Fruit fly (Drosophila melanogaster) whole organism, embryonic: ENCODE results near the gene CG13894.

Experiments used
- Aef1 ChIP-seq: fragments of 200-800 bp; sonication (Bioruptor generic); IDR thresholded peaks from 3 replicates; pipeline ENCODE4 v1.3.6; 2022; ENCODE audit warnings: missing biosample characterization, missing genetic modification characterization
- Atf-2 ChIP-seq: fragments of 200-800 bp; sonication (Bioruptor generic); optimal IDR thresholded peaks from 2 replicates; lab custom pipeline; 2016; ENCODE audit warnings: missing biosample characterization, missing genetic modification characterization
- BEAF-32 ChIP-seq: fragments of 200-800 bp; sonication (Bioruptor generic); optimal IDR thresholded peaks from 3 replicates; lab custom pipeline; 2017; ENCODE audit warnings: missing biosample characterization, missing genetic modification characterization, mild to moderate bottlenecking, moderate library complexity, missing genetic modification reagents
- CG10321 ChIP-seq: fragments of 200-800 bp; sonication (Bioruptor generic); IDR thresholded peaks from 2 replicates; pipeline ENCODE4 v1.3.6; 2022; ENCODE audit warnings: missing biosample characterization, missing genetic modification characterization
- CG10431 ChIP-seq: fragments of 200-800 bp; sonication (Bioruptor generic); optimal IDR thresholded peaks from 3 replicates; lab custom pipeline; 2018; ENCODE audit warnings: missing biosample characterization, mild to moderate bottlenecking, missing genetic modification characterization
- CG10565 ChIP-seq: fragments of 200-800 bp; sonication (Bioruptor generic); optimal IDR thresholded peaks from 3 replicates; lab custom pipeline; 2016; ENCODE audit warnings: missing biosample characterization, mild to moderate bottlenecking, missing genetic modification characterization
- CG11696 ChIP-seq: fragments of 200-800 bp; sonication (Bioruptor generic); IDR thresholded peaks from 2 replicates; pipeline ENCODE4 v1.3.6; 2022; ENCODE audit warnings: missing biosample characterization, missing genetic modification characterization
- CG12942 ChIP-seq: fragments of 200-800 bp; sonication (Bioruptor generic); optimal IDR thresholded peaks from 3 replicates; lab custom pipeline; 2016; ENCODE audit warnings: missing biosample characterization, missing genetic modification characterization
- CG13775 ChIP-seq: fragments of 200-800 bp; sonication (Bioruptor generic); optimal IDR thresholded peaks from 3 replicates; lab custom pipeline; 2017; ENCODE audit warnings: missing biosample characterization, mild to moderate bottlenecking, missing genetic modification characterization
- CG13894 ChIP-seq: fragments of 200-800 bp; sonication (Bioruptor generic); optimal IDR thresholded peaks from 3 replicates; lab custom pipeline; 2018; ENCODE audit warnings: missing biosample characterization, mild to moderate bottlenecking, missing genetic modification characterization, moderate library complexity
- CG17361 ChIP-seq: fragments of 200-800 bp; sonication (Bioruptor generic); IDR thresholded peaks from 3 replicates; pipeline ENCODE4 v1.3.6; 2022; ENCODE audit warnings: missing biosample characterization, missing genetic modification characterization
- CG17829 ChIP-seq: fragments of 200-800 bp; optimal IDR thresholded peaks from 2 replicates; lab custom pipeline; 2019; ENCODE audit warnings: missing biosample characterization, mild to moderate bottlenecking, missing genetic modification characterization, moderate library complexity
- CG2889 ChIP-seq: fragments of 200-800 bp; sonication (Bioruptor generic); IDR thresholded peaks from 3 replicates; pipeline ENCODE4 v1.3.6; 2022; ENCODE audit warnings: missing biosample characterization, missing genetic modification characterization
- CG7745 ChIP-seq: fragments of 200-800 bp; sonication (Bioruptor generic); optimal IDR thresholded peaks from 2 replicates; lab custom pipeline; 2018; ENCODE audit warnings: missing biosample characterization, mild to moderate bottlenecking, missing genetic modification characterization, moderate library complexity
- CG7839 ChIP-seq: fragments of 200-800 bp; sonication (Bioruptor generic); optimal IDR thresholded peaks from 3 replicates; lab custom pipeline; 2018; ENCODE audit warnings: missing biosample characterization, mild to moderate bottlenecking, missing genetic modification characterization, moderate library complexity
- CG8089 ChIP-seq: fragments of 200-800 bp; sonication (Bioruptor generic); optimal IDR thresholded peaks from 3 replicates; lab custom pipeline; 2016; ENCODE audit warnings: missing biosample characterization, missing genetic modification characterization
- CG9932 ChIP-seq: fragments of 200-800 bp; sonication (Bioruptor generic); IDR thresholded peaks from 2 replicates; pipeline ENCODE4 v1.3.6; 2022; ENCODE audit warnings: missing biosample characterization, missing genetic modification characterization
- Chrac-16 ChIP-seq: fragments of 200-800 bp; sonication (Bioruptor generic); optimal IDR thresholded peaks from 3 replicates; lab custom pipeline; 2016; ENCODE audit warnings: missing biosample characterization, missing genetic modification characterization
- Dek ChIP-seq: fragments of 200-800 bp; sonication (Bioruptor generic); optimal IDR thresholded peaks from 3 replicates; lab custom pipeline; 2019; ENCODE audit warnings: missing biosample characterization, mild to moderate bottlenecking, missing genetic modification characterization, moderate library complexity
- Elba2 ChIP-seq: fragments of 200-800 bp; sonication (Bioruptor generic); optimal IDR thresholded peaks from 3 replicates; lab custom pipeline; 2016; ENCODE audit warnings: missing biosample characterization, missing genetic modification characterization
- H15 ChIP-seq: fragments of 200-800 bp; sonication (Bioruptor generic); IDR thresholded peaks from 3 replicates; pipeline ENCODE4 v1.3.6; 2022; ENCODE audit warnings: missing biosample characterization, missing genetic modification characterization
- Kr ChIP-seq: fragments of 200-800 bp; sonication (Bioruptor generic); optimal IDR thresholded peaks from 2 replicates; lab custom pipeline; 2017; ENCODE audit warnings: missing biosample characterization, mild to moderate bottlenecking, missing genetic modification characterization
- Mad ChIP-seq: fragments of 200-800 bp; sonication (Bioruptor generic); optimal IDR thresholded peaks from 2 replicates; lab custom pipeline; 2016; ENCODE audit warnings: missing biosample characterization, missing genetic modification characterization
- Nf-YC ChIP-seq: fragments of 200-800 bp; optimal IDR thresholded peaks from 3 replicates; lab custom pipeline; 2019; ENCODE audit warnings: missing biosample characterization, mild to moderate bottlenecking, missing genetic modification characterization, moderate library complexity
- Oaz ChIP-seq: fragments of 200-800 bp; sonication (Bioruptor generic); IDR thresholded peaks from 2 replicates; pipeline ENCODE4 v1.3.6; 2022; ENCODE audit warnings: missing biosample characterization, missing genetic modification characterization
- Pdp1 ChIP-seq, 2 experiments: fragments of 200-800 bp; sonication (Bioruptor generic); optimal IDR thresholded peaks; 3 replicates each; lab custom pipeline; 2016; ENCODE audit warnings: missing biosample characterization in 2 of 2, missing genetic modification characterization in 2 of 2, mild to moderate bottlenecking in 1 of 2, moderate library complexity in 1 of 2
- ato ChIP-seq: fragments of 200-800 bp; sonication (Bioruptor generic); IDR thresholded peaks from 2 replicates; pipeline ENCODE4 v1.3.6; 2022; ENCODE audit warnings: missing biosample characterization, missing genetic modification characterization; ENCODE audit not compliant: partially characterized antibody
- dm ChIP-seq: fragments of 200-800 bp; sonication (Bioruptor generic); optimal IDR thresholded peaks from 3 replicates; lab custom pipeline; 2016; ENCODE audit warnings: missing biosample characterization, missing genetic modification characterization
- dmrt11E ChIP-seq: fragments of 200-800 bp; sonication (Bioruptor generic); optimal IDR thresholded peaks from 3 replicates; lab custom pipeline; 2018; ENCODE audit warnings: missing biosample characterization, mild to moderate bottlenecking, missing genetic modification characterization, moderate library complexity
- dysf ChIP-seq: fragments of 200-800 bp; sonication (Bioruptor generic); IDR thresholded peaks from 3 replicates; pipeline ENCODE4 v1.3.6; 2022; ENCODE audit warnings: missing biosample characterization, missing genetic modification characterization
- ems ChIP-seq: fragments of 200-800 bp; sonication (Bioruptor generic); optimal IDR thresholded peaks from 3 replicates; lab custom pipeline; 2016; ENCODE audit warnings: missing biosample characterization, missing genetic modification characterization
- en ChIP-seq: fragments of 200-800 bp; sonication (Bioruptor generic); optimal IDR thresholded peaks from 2 replicates; lab custom pipeline; 2016; ENCODE audit warnings: missing biosample characterization, missing genetic modification characterization
- ewg ChIP-seq: fragments of 200-800 bp; sonication (Bioruptor generic); optimal IDR thresholded peaks from 3 replicates; lab custom pipeline; 2017; ENCODE audit warnings: mild to moderate bottlenecking, missing biosample characterization, missing genetic modification reagents, missing genetic modification characterization
- gsb-n ChIP-seq: fragments of 200-800 bp; sonication (Bioruptor generic); optimal IDR thresholded peaks from 3 replicates; lab custom pipeline; 2018; ENCODE audit warnings: missing biosample characterization, mild to moderate bottlenecking, missing genetic modification characterization
- gt ChIP-seq: fragments of 200-800 bp; sonication (Bioruptor generic); IDR thresholded peaks from 2 replicates; pipeline ENCODE4 v1.3.6; 2022; ENCODE audit warnings: missing biosample characterization, missing genetic modification characterization
- lola ChIP-seq, 3 experiments: fragments of >200 bp in 2 of 3; fragments of 200-800 bp in 1 of 3; sonication (Bioruptor generic) in 1 of 3; optimal IDR thresholded peaks; 2 replicates each; lab custom pipeline; 2017 to 2019; ENCODE audit warnings: missing biosample characterization in 3 of 3, missing genetic modification characterization in 3 of 3, mild to moderate bottlenecking in 1 of 3, moderate library complexity in 1 of 3
- mld ChIP-seq: fragments of 200-800 bp; sonication (Bioruptor generic); IDR thresholded peaks from 3 replicates; pipeline ENCODE4 v1.3.6; 2022; ENCODE audit warnings: missing biosample characterization, missing genetic modification characterization; ENCODE audit not compliant: partially characterized antibody
- nau ChIP-seq: fragments of 200-800 bp; sonication (Bioruptor generic); optimal IDR thresholded peaks from 3 replicates; lab custom pipeline; 2017; ENCODE audit warnings: missing biosample characterization, mild to moderate bottlenecking, missing genetic modification characterization, missing genetic modification reagents
- nerfin-2 ChIP-seq: fragments of 200-800 bp; sonication (Bioruptor generic); IDR thresholded peaks from 2 replicates; pipeline ENCODE4 v1.3.6; 2022; ENCODE audit warnings: missing biosample characterization, missing genetic modification characterization; ENCODE audit not compliant: partially characterized antibody
- pnt ChIP-seq: fragments of 200-800 bp; sonication (Bioruptor generic); optimal IDR thresholded peaks from 3 replicates; lab custom pipeline; 2016; ENCODE audit warnings: missing biosample characterization, missing genetic modification characterization
- prd ChIP-seq, 3 experiments: fragments of >200 bp in 2 of 3; fragments of 200-800 bp in 1 of 3; sonication (Bioruptor generic) in 1 of 3; optimal IDR thresholded peaks in 2 of 3; IDR thresholded peaks in 1 of 3; 2 replicates in 2 of 3; 3 replicates in 1 of 3; pipeline versions ENCODE4 v1.3.6 to Lab custom; 2017 to 2022; ENCODE audit warnings: missing biosample characterization in 1 of 3, missing genetic modification characterization in 1 of 3
- ro ChIP-seq: fragments of 200-800 bp; sonication (Bioruptor generic); IDR thresholded peaks from 2 replicates; pipeline ENCODE4 v1.3.6; 2022; ENCODE audit warnings: missing biosample characterization, missing genetic modification characterization
- run ChIP-seq: fragments of 200-800 bp; sonication (Bioruptor generic); optimal IDR thresholded peaks from 3 replicates; lab custom pipeline; 2018; ENCODE audit warnings: missing biosample characterization, mild to moderate bottlenecking, missing genetic modification characterization
- sug ChIP-seq: fragments of 200-800 bp; optimal IDR thresholded peaks from 2 replicates; lab custom pipeline; 2019; ENCODE audit warnings: missing biosample characterization, mild to moderate bottlenecking, missing genetic modification characterization, moderate library complexity
- tgo ChIP-seq: fragments of 200-800 bp; sonication (Bioruptor generic); IDR thresholded peaks from 3 replicates; pipeline ENCODE4 v1.3.6; 2022; ENCODE audit warnings: missing biosample characterization, missing genetic modification characterization
- trh ChIP-seq: fragments of 200-800 bp; sonication (Bioruptor generic); optimal IDR thresholded peaks from 2 replicates; lab custom pipeline; 2016; ENCODE audit warnings: missing biosample characterization, missing genetic modification characterization
- unc-4 ChIP-seq: fragments of 200-800 bp; sonication (Bioruptor generic); IDR thresholded peaks from 2 replicates; pipeline ENCODE4 v1.3.6; 2022; ENCODE audit warnings: missing biosample characterization, missing genetic modification characterization; ENCODE audit not compliant: partially characterized antibody
- zen ChIP-seq: fragments of 200-800 bp; sonication (Bioruptor generic); optimal IDR thresholded peaks from 3 replicates; lab custom pipeline; 2018; ENCODE audit warnings: missing biosample characterization, mild to moderate bottlenecking, missing genetic modification characterization, moderate library complexity

The CG13894 gene

DNA sequence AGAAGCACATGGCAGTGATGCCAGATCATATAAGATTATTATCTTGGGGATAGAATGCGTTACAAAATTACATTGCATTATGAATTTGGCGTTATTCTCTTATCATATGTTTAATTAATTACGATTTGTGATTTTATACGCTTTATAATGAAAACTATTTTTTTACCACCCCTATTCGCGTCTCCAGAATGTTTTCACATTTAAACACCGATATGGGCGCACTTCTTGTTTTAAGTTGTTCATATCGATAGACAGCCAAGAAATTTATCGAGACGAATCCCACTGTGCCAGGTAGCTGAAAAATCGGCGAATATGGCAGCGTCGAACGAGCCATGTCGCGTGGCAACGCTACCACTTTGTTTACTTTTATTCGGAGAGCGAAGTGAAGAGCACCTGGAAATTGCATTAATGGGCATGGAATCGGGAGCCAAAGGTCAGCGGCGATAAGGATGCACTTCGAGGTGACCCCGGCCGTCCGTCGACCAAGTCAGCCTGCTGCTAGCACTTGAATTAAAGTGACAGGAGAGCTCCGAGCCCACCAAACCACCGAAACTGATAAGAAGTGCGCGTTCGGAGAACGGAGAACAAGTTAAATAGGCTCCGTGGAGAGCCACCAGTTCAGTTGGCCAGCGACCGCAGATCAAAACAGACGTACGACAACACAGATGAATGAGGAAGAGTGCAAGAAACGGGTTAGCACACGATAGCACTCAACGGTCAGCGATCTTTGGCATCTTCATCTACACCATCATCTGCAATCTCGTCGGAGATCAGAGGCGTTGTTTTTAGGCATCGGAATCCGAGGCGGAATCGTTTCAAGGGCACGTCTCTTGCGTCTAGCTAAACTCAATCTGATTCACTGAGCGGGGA is 50.6 kb downstream of the CG13894 start, which contains the start of gene Gale (continued):
- TF ChIP-seq mld (GFP tag; lab: Robert Waterston, UW) (no peak; the same call in 2 of the 3 replicates), H15 (GFP tag; lab: Robert Waterston, UW) (no peak), Aef1 (no peak), CG10565 (GFP tag; lab: Kevin White, UChicago) (no peak), CG11696 (GFP tag; lab: Robert Waterston, UW) (no peak), pnt (GFP tag; lab: Kevin White, UChicago) (no peak), unc-4 (GFP tag; lab: Robert Waterston, UW) (peak; percentile 66), CG17361 (GFP tag; lab: Robert Waterston, UW) (no peak), en (no peak), nau (GFP tag; lab: Kevin White, UChicago) (no peak), Nf-YC (no peak), CG7745 (tag; lab: Kevin White, UChicago) (no peak), Mad (GFP tag; lab: Kevin White, UChicago) (no peak), CG2889 (GFP tag; lab: Robert Waterston, UW) (no peak), CG17829 (tag; lab: Kevin White, UChicago) (no peak), dysf (GFP tag; lab: Robert Waterston, UW) (0 out of 3 replicates have a peak, but pooled peaks have one; percentile 13), CG8089 (no peak), Chrac-16 (no peak), Elba2 (GFP tag; lab: Kevin White, UChicago) (no peak), run (tag; lab: Kevin White, UChicago) (no peak), zen (tag; lab: Kevin White, UChicago) (no peak), Dek (tag; lab: Kevin White, UChicago) (no peak), tgo (GFP tag; lab: Robert Waterston, UW) (0 out of 3 replicates have a peak, but pooled peaks have one; percentile 16), nerfin-2 (GFP tag; lab: Robert Waterston, UW) (no peak), gt (GFP tag; lab: Robert Waterston, UW) (no peak), gsb-n (tag; lab: Kevin White, UChicago) (no peak), prd (optimal IDR thresholded peaks at IDR 0.05; lab: Kevin White, UChicago) (no peak), prd (GFP tag; IDR thresholded peaks at IDR 0.05; lab: Robert Waterston, UW) (peak; percentile 23; the same call in 1 of the 3 replicates), BEAF-32 (peak; percentile 66), CG9932 (GFP tag; lab: Robert Waterston, UW) (no peak; the same call in 1 of the 2 replicates), sug (tag; lab: Kevin White, UChicago) (no peak), CG13894 (tag; lab: Kevin White, UChicago) (no peak), CG12942 (GFP tag; lab: Kevin White, UChicago) (no peak), ro (GFP tag; lab: Robert Waterston, UW) (no peak), Kr (GFP tag; lab: Kevin White, UChicago) (no peak), ewg (GFP tag; lab: Kevin White, UChicago) (no peak), Oaz (no peak), CG10321 (no peak), lola (GFP tag; optimal IDR thresholded peaks at IDR 0.05; lab: Kevin White, UChicago) (no peak), CG7839 (peak; percentile 34), ems (GFP tag; lab: Kevin White, UChicago) (no peak), Atf-2 (GFP tag; lab: Kevin White, UChicago) (no peak), Pdp1 (GFP tag; optimal IDR thresholded peaks at IDR 0.05; lab: Kevin White, UChicago) (peak in 1 of 2 experiments; percentile 41), ato (GFP tag; lab: Robert Waterston, UW) (peak; percentile 69), CG13775 (GFP tag; lab: Kevin White, UChicago) (no peak), trh (GFP tag; lab: Kevin White, UChicago) (no peak), dm (GFP tag; lab: Kevin White, UChicago) (no peak), dmrt11E (tag; lab: Kevin White, UChicago) (no peak), CG10431 (no peak)
